Worm (Caenorhabditis elegans) whole organism, L1 larva: ENCODE measurements around the gene ZK1307.7.

Experiments used
- C04F5.9 ChIP-seq: sonication (generic microtip); optimal IDR thresholded peaks from 2 replicates; lab custom pipeline; 2016; ENCODE audit warnings: missing genetic modification characterization, missing compliant biosample characterization
- C16A3.4 ChIP-seq: fragments of 150-350 bp; optimal IDR thresholded peaks from 2 replicates; lab custom pipeline; 2014; ENCODE audit warnings: missing biosample characterization, missing genetic modification characterization
- C34B4.2 ChIP-seq: sonication (generic microtip); optimal IDR thresholded peaks from 2 replicates; lab custom pipeline; 2017; ENCODE audit warnings: mild to moderate bottlenecking, missing genetic modification characterization, missing compliant biosample characterization
- F16B12.6 ChIP-seq: fragments of 150-350 bp; optimal IDR thresholded peaks from 2 replicates; lab custom pipeline; 2014; ENCODE audit warnings: missing biosample characterization, missing genetic modification characterization
- Y116A8C.19 ChIP-seq: sonication (generic microtip); optimal IDR thresholded peaks from 2 replicates; lab custom pipeline; 2016; ENCODE audit warnings: missing compliant biosample characterization, missing genetic modification characterization, borderline replicate concordance
- alr-1 ChIP-seq: fragments of 200-800 bp; sonication (Bioruptor generic); optimal IDR thresholded peaks from 2 replicates; lab custom pipeline; 2018; ENCODE audit warnings: borderline replicate concordance, mild to moderate bottlenecking, missing genetic modification characterization, missing compliant biosample characterization
- aly-2 ChIP-seq: fragments of 150-350 bp; optimal IDR thresholded peaks from 2 replicates; lab custom pipeline; 2014; ENCODE audit warnings: missing biosample characterization, missing genetic modification characterization
- blmp-1 ChIP-seq: fragments of 150-350 bp; optimal IDR thresholded peaks from 2 replicates; lab custom pipeline; 2014; ENCODE audit warnings: missing biosample characterization, missing genetic modification characterization
- ceh-63 ChIP-seq: fragments of 200-800 bp; sonication (Bioruptor generic); optimal IDR thresholded peaks from 2 replicates; lab custom pipeline; 2018; ENCODE audit warnings: mild to moderate bottlenecking, missing genetic modification characterization, missing compliant biosample characterization
- ceh-8 ChIP-seq: fragments of 200-800 bp; sonication (Bioruptor generic); optimal IDR thresholded peaks from 2 replicates; lab custom pipeline; 2018; ENCODE audit warnings: mild to moderate bottlenecking, missing genetic modification characterization, moderate library complexity, missing compliant biosample characterization
- dpl-1 ChIP-seq, 3 experiments: fragments of 150-350 bp in 2 of 3; sonication (generic microtip) in 1 of 3; optimal IDR thresholded peaks; 2 replicates each; lab custom pipeline; 2014 to 2017; ENCODE audit warnings: missing biosample characterization in 3 of 3, missing genetic modification characterization in 3 of 3, missing genetic modification reagents in 3 of 3
- dsc-1 ChIP-seq: sonication (generic microtip); optimal IDR thresholded peaks from 2 replicates; lab custom pipeline; 2016; ENCODE audit warnings: mild to moderate bottlenecking, missing genetic modification characterization, missing compliant biosample characterization
- efl-1 ChIP-seq, 4 experiments: fragments of 150-350 bp; optimal IDR thresholded peaks in 3 of 4; peaks in 1 of 4; 1 replicate in 1 of 4; 2 replicates in 3 of 4; lab custom pipeline; 2014; ENCODE audit warnings: missing biosample characterization in 2 of 4, missing genetic modification characterization in 2 of 4, missing genetic modification reagents in 2 of 4
- egl-27 ChIP-seq, 2 experiments: fragments of 150-350 bp in 1 of 2; sonication (generic microtip); optimal IDR thresholded peaks; 3 replicates each; lab custom pipeline; 2017 to 2018; ENCODE audit warnings: missing biosample characterization in 2 of 2, missing genetic modification characterization in 2 of 2, missing genetic modification reagents in 2 of 2
- ets-5 ChIP-seq: fragments of 200-800 bp; sonication (Bioruptor generic); IDR thresholded peaks from 2 replicates; pipeline ENCODE4 v1.3.6; 2022; ENCODE audit warnings: missing genetic modification characterization, missing compliant biosample characterization
- grh-1 ChIP-seq: fragments of 200-800 bp; sonication (Bioruptor generic); IDR thresholded peaks from 2 replicates; pipeline ENCODE4 v1.3.6; 2022; ENCODE audit warnings: missing genetic modification reagents, missing genetic modification characterization, missing compliant biosample characterization
- hlh-4 ChIP-seq: sonication (generic microtip); optimal IDR thresholded peaks from 2 replicates; lab custom pipeline; 2016; ENCODE audit warnings: mild to moderate bottlenecking, missing genetic modification characterization, missing compliant biosample characterization
- hpl-2 ChIP-seq: fragments of 150-350 bp; optimal IDR thresholded peaks from 2 replicates; lab custom pipeline; 2014; ENCODE audit warnings: missing biosample characterization, missing genetic modification reagents, missing genetic modification characterization
- irx-1 ChIP-seq: sonication (generic microtip); optimal IDR thresholded peaks from 2 replicates; lab custom pipeline; 2016; ENCODE audit warnings: missing genetic modification characterization, missing compliant biosample characterization
- isw-1 ChIP-seq: fragments of 200-800 bp; sonication (Bioruptor generic); IDR thresholded peaks from 2 replicates; pipeline ENCODE4 v1.3.6; 2022; ENCODE audit warnings: missing genetic modification characterization, missing compliant biosample characterization
- lin-15B ChIP-seq: fragments of 150-350 bp; sonication (generic microtip); optimal IDR thresholded peaks from 3 replicates; lab custom pipeline; 2014; ENCODE audit warnings: missing biosample characterization, missing genetic modification characterization
- lin-39 ChIP-seq: fragments of 150-350 bp; optimal IDR thresholded peaks from 2 replicates; lab custom pipeline; 2014; ENCODE audit warnings: missing biosample characterization, missing genetic modification reagents, missing genetic modification characterization
- lir-3 ChIP-seq: sonication (generic microtip); optimal IDR thresholded peaks from 2 replicates; lab custom pipeline; 2016; ENCODE audit warnings: mild to moderate bottlenecking, missing genetic modification characterization, moderate library complexity, missing compliant biosample characterization; ENCODE audit not compliant: poor library complexity
- lsy-2 ChIP-seq, 2 experiments: fragments of 150-350 bp; optimal IDR thresholded peaks; 2 replicates each; lab custom pipeline; 2014; ENCODE audit warnings: missing biosample characterization in 2 of 2, missing genetic modification characterization in 2 of 2
- mab-9 ChIP-seq: fragments of 200-800 bp; sonication (Bioruptor generic); IDR thresholded peaks from 2 replicates; pipeline ENCODE4 v1.3.6; 2022; ENCODE audit warnings: missing genetic modification reagents, missing genetic modification characterization, missing compliant biosample characterization
- mdl-1 ChIP-seq, 2 experiments: fragments of 150-350 bp; optimal IDR thresholded peaks; 2 replicates each; lab custom pipeline; 2014 to 2017; ENCODE audit warnings: missing biosample characterization in 2 of 2, missing genetic modification characterization in 2 of 2, inconsistent platforms in 1 of 2
- mef-2 ChIP-seq: fragments of 150-350 bp; optimal IDR thresholded peaks from 2 replicates; lab custom pipeline; 2014; ENCODE audit warnings: missing biosample characterization, missing genetic modification characterization
- mep-1 ChIP-seq: fragments of 150-350 bp; optimal IDR thresholded peaks from 2 replicates; lab custom pipeline; 2014; ENCODE audit warnings: missing biosample characterization, missing genetic modification characterization
- nhr-11 ChIP-seq: fragments of 150-350 bp; optimal IDR thresholded peaks from 2 replicates; lab custom pipeline; 2014; ENCODE audit warnings: missing biosample characterization, missing genetic modification characterization
- nhr-12 ChIP-seq: sonication (generic microtip); optimal IDR thresholded peaks from 2 replicates; lab custom pipeline; 2017; ENCODE audit warnings: missing biosample characterization, missing genetic modification characterization
- nhr-19 ChIP-seq: fragments of 200-800 bp; sonication (Bioruptor generic); conservative IDR thresholded peaks from 2 replicates; pipeline ENCODE4 v1.3.6; 2022; ENCODE audit warnings: missing genetic modification characterization, missing compliant biosample characterization
- nhr-20 ChIP-seq: sonication (generic microtip); optimal IDR thresholded peaks from 2 replicates; lab custom pipeline; 2016; ENCODE audit warnings: mild to moderate bottlenecking, missing genetic modification characterization, missing compliant biosample characterization
- nhr-237 ChIP-seq: fragments of 150-350 bp; optimal IDR thresholded peaks from 2 replicates; lab custom pipeline; 2014; ENCODE audit warnings: missing biosample characterization, missing genetic modification characterization
- nhr-28 ChIP-seq: fragments of 150-350 bp; optimal IDR thresholded peaks from 2 replicates; lab custom pipeline; 2014; ENCODE audit warnings: missing biosample characterization, missing genetic modification characterization
- nhr-71 ChIP-seq: sonication (generic microtip); optimal IDR thresholded peaks from 2 replicates; lab custom pipeline; 2016; ENCODE audit warnings: mild to moderate bottlenecking, missing genetic modification characterization, moderate library complexity, missing compliant biosample characterization
- nhr-84 ChIP-seq: sonication (generic microtip); optimal IDR thresholded peaks from 2 replicates; lab custom pipeline; 2017; ENCODE audit warnings: missing biosample characterization, missing genetic modification characterization
- nhr-85 ChIP-seq: sonication (generic microtip); peaks from one replicate; lab custom pipeline; 2016; ENCODE audit warnings: missing genetic modification characterization, inconsistent platforms, missing compliant biosample characterization
- pax-3 ChIP-seq: fragments of 200-800 bp; sonication (Bioruptor generic); optimal IDR thresholded peaks from 2 replicates; lab custom pipeline; 2018; ENCODE audit warnings: mild to moderate bottlenecking, missing genetic modification characterization, moderate library complexity, missing compliant biosample characterization
- pqm-1 ChIP-seq: sonication (generic microtip); optimal IDR thresholded peaks from 3 replicates; lab custom pipeline; 2017; ENCODE audit warnings: missing biosample characterization, missing genetic modification characterization
- rnt-1 ChIP-seq: sonication (generic microtip); optimal IDR thresholded peaks from 2 replicates; lab custom pipeline; 2016; ENCODE audit warnings: mild to moderate bottlenecking, missing genetic modification characterization, moderate library complexity, missing compliant biosample characterization
- skn-1 ChIP-seq: fragments of 150-350 bp; optimal IDR thresholded peaks from 2 replicates; lab custom pipeline; 2014; ENCODE audit warnings: missing biosample characterization, missing genetic modification characterization
- snpc-4 ChIP-seq: fragments of 150-350 bp; optimal IDR thresholded peaks from 2 replicates; lab custom pipeline; 2014; ENCODE audit warnings: missing biosample characterization, missing genetic modification characterization
- snu-23 ChIP-seq: sonication (generic microtip); optimal IDR thresholded peaks from 2 replicates; lab custom pipeline; 2016; ENCODE audit warnings: missing genetic modification characterization, missing compliant biosample characterization
- sptf-1 ChIP-seq: fragments of 150-350 bp; optimal IDR thresholded peaks from 2 replicates; lab custom pipeline; 2014; ENCODE audit warnings: missing biosample characterization, missing genetic modification characterization
- swsn-7 ChIP-seq: sonication (generic microtip); optimal IDR thresholded peaks from 2 replicates; lab custom pipeline; 2016; ENCODE audit warnings: missing genetic modification characterization, missing compliant biosample characterization
- tlp-1 ChIP-seq: fragments of 150-350 bp; optimal IDR thresholded peaks from 2 replicates; lab custom pipeline; 2014; ENCODE audit warnings: missing biosample characterization, missing genetic modification characterization
- unc-130 ChIP-seq: fragments of 150-350 bp; optimal IDR thresholded peaks from 2 replicates; lab custom pipeline; 2017; ENCODE audit warnings: missing biosample characterization, missing genetic modification characterization, inconsistent platforms
- unc-30 ChIP-seq: sonication (generic microtip); optimal IDR thresholded peaks from 2 replicates; lab custom pipeline; 2017; ENCODE audit warnings: missing biosample characterization, missing genetic modification characterization
- unc-62 ChIP-seq: fragments of 150-350 bp; optimal IDR thresholded peaks from 2 replicates; lab custom pipeline; 2014; ENCODE audit warnings: missing biosample characterization, missing genetic modification reagents, missing genetic modification characterization
- unc-86 ChIP-seq: sonication (generic microtip); optimal IDR thresholded peaks from 2 replicates; lab custom pipeline; 2016; ENCODE audit warnings: missing genetic modification characterization, missing compliant biosample characterization
- unc-98 ChIP-seq: fragments of 200-800 bp; sonication (Bioruptor generic); IDR thresholded peaks from 2 replicates; pipeline ENCODE4 v1.3.6; 2022; ENCODE audit warnings: missing genetic modification characterization, missing compliant biosample characterization
- vab-15 ChIP-seq: sonication (generic microtip); optimal IDR thresholded peaks from 2 replicates; lab custom pipeline; 2017; ENCODE audit warnings: missing genotype, mild to moderate bottlenecking, missing genetic modification characterization, missing compliant biosample characterization
- xbp-1 ChIP-seq: sonication (generic microtip); optimal IDR thresholded peaks from 2 replicates; lab custom pipeline; 2016; ENCODE audit warnings: missing genetic modification characterization, missing compliant biosample characterization
- ztf-4 ChIP-seq: fragments of 150-350 bp; optimal IDR thresholded peaks from 2 replicates; lab custom pipeline; 2014; ENCODE audit warnings: missing biosample characterization, missing genetic modification characterization

The ZK1307.7 gene

ce11 chrII:9601679-9602078 lies 34.7 kb upstream of the ZK1307.7 start (continued):
- TF ChIP-seq blmp-1 (tag; lab: Kevin White, UChicago) (peak; percentile 86), unc-86 (no peak), rnt-1 (peak; percentile 77), swsn-7 (peak; percentile 6), nhr-11 (tag; lab: Kevin White, UChicago) (no peak), efl-1 (optimal IDR thresholded peaks at IDR 0.05; lab: Kevin White, UChicago) (no peak), efl-1 (GFP tag; optimal IDR thresholded peaks at IDR 0.05 in 1 of 2; lab: Kevin White, UChicago) (peak in 1 of 2 experiments; percentile 90), dpl-1 (GFP tag; optimal IDR thresholded peaks at IDR 0.05; lab: Kevin White, UChicago) (peak in 1 of 3 experiments; percentile 25), nhr-28 (no peak), mdl-1 (tag; optimal IDR thresholded peaks at IDR 0.05; lab: Kevin White, UChicago) (peak in 1 of 2 experiments; percentile 92), F16B12.6 (tag; lab: Kevin White, UChicago) (no peak), aly-2 (tag; lab: Kevin White, UChicago) (no peak), unc-98 (no peak), mef-2 (tag; lab: Kevin White, UChicago) (no peak), dsc-1 (tag; lab: Kevin White, UChicago) (no peak), lir-3 (peak; percentile 57), ceh-63 (no peak), nhr-237 (tag; lab: Kevin White, UChicago) (no peak), C04F5.9 (tag; lab: Kevin White, UChicago) (no peak), snu-23 (peak; percentile 84), pax-3 (tag; lab: Kevin White, UChicago) (peak; percentile 24), mab-9 (no peak), ztf-4 (tag; lab: Kevin White, UChicago) (peak; percentile 80), Y116A8C.19 (tag; lab: Kevin White, UChicago) (no peak), ets-5 (GFP tag; lab: Robert Waterston, UW) (no peak), pqm-1 (tag; lab: Kevin White, UChicago) (no peak), unc-62 (GFP tag; lab: Kevin White, UChicago) (no peak), tlp-1 (no peak), skn-1 (tag; lab: Kevin White, UChicago) (no peak), isw-1 (no peak), sptf-1 (tag; lab: Kevin White, UChicago) (no peak), vab-15 (tag; lab: Kevin White, UChicago) (peak; percentile 72), unc-130 (tag; lab: Kevin White, UChicago) (peak; percentile 81), nhr-12 (tag; lab: Kevin White, UChicago) (no peak), C16A3.4 (peak; percentile 53), ceh-8 (GFP tag; lab: Kevin White, UChicago) (no peak), nhr-85 (tag; lab: Kevin White, UChicago) (peak; percentile 91), unc-30 (no peak), nhr-71 (tag; lab: Kevin White, UChicago) (peak; percentile 88), mep-1 (tag; lab: Kevin White, UChicago) (peak; percentile 24), lsy-2 (tag; optimal IDR thresholded peaks at IDR 0.05; lab: Kevin White, UChicago) (peak; percentile 53 to 64), C34B4.2 (tag; lab: Kevin White, UChicago) (no peak), lin-39 (tag; lab: Kevin White, UChicago) (peak; percentile 12), hpl-2 (GFP tag; lab: Kevin White, UChicago) (no peak), egl-27 (tag; optimal IDR thresholded peaks at IDR 0.05; lab: Kevin White, UChicago) (no peak), nhr-84 (tag; lab: Kevin White, UChicago) (no peak), irx-1 (tag; lab: Kevin White, UChicago) (no peak), snpc-4 (tag; lab: Kevin White, UChicago) (no peak), lin-15B (tag; lab: Kevin White, UChicago) (no peak), grh-1 (GFP tag; lab: Robert Waterston, UW) (no peak), nhr-20 (tag; lab: Kevin White, UChicago) (peak; percentile 92), alr-1 (tag; lab: Kevin White, UChicago) (no peak), nhr-19 (GFP tag; lab: Robert Waterston, UW) (peak; percentile 90), hlh-4 (tag; lab: Kevin White, UChicago) (no peak), xbp-1 (peak; percentile 21)
